Worm (Caenorhabditis elegans) whole organism, L4/young adult: Measurements from ENCODE around the gene grl-28.

Experiments
- W03F9.2 ChIP-seq: fragments of 150-350 bp; optimal IDR thresholded peaks from 2 replicates; lab custom pipeline; 2014; ENCODE audit warnings: missing biosample characterization, missing genetic modification characterization
- dao-5 ChIP-seq: sonication (generic microtip); optimal IDR thresholded peaks from 2 replicates; lab custom pipeline; 2016; ENCODE audit warnings: missing genotype, missing genetic modification characterization, moderate library complexity, missing compliant biosample characterization
- him-1 ChIP-seq: sonication (generic microtip); optimal IDR thresholded peaks from 2 replicates; lab custom pipeline; 2016; ENCODE audit warnings: missing genotype, missing genetic modification reagents, missing genetic modification characterization, missing compliant biosample characterization

DNA sequence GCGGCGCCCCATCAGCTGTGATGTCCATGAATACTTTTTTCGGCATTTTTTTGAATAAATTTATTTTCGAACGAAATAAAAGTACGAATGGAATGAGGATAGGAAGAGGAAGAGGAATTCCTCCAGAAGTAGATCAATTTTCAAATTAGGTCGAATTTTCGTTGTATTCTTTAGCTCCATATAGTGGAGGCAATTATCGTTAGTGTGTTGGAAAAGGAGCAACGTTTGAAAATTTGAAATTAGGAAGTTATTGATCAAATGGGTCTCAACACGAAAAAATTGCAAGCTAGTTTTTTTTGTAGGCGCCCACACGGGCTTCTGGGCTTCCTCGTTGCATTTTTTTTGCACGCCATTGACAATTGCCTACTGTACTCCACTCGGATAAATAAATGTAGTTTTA is 40.4 kb upstream of the grl-28 start, which contains the start of gene T22F3.12:
- no peak for TF ChIP-seq him-1 (tag; lab: Kevin White, UChicago)
- TF ChIP-seq dao-5 (tag; lab: Kevin White, UChicago) = no peak
- no peak for TF ChIP-seq W03F9.2 (tag; lab: Kevin White, UChicago)
